Worm (Caenorhabditis elegans) whole organism, young adult: ENCODE measurements around the gene C14B4.2.

Experiments
- F33H1.4 ChIP-seq: fragments of 200-800 bp; sonication (Bioruptor generic); IDR thresholded peaks from 2 replicates; pipeline ENCODE4 v1.3.6; 2022; ENCODE audit warnings: missing genetic modification reagents, missing genetic modification characterization, missing compliant biosample characterization
- K11D2.4 ChIP-seq: fragments of 200-800 bp; sonication (Bioruptor generic); IDR thresholded peaks from 2 replicates; pipeline ENCODE4 v1.3.6; 2022; ENCODE audit warnings: missing genetic modification reagents, missing genetic modification characterization, missing compliant biosample characterization
- ama-1 ChIP-seq, 3 experiments: fragments of 150-350 bp in 1 of 3; sonication (generic microtip) in 2 of 3; optimal IDR thresholded peaks; 2 replicates each; lab custom pipeline; 2014 to 2018; ENCODE audit warnings: missing biosample characterization in 2 of 3, missing genetic modification characterization in 2 of 3, missing genetic modification reagents in 2 of 3
- attf-5 ChIP-seq: fragments of 200-800 bp; sonication (Bioruptor generic); optimal IDR thresholded peaks from 2 replicates; lab custom pipeline; 2018; ENCODE audit warnings: mild to moderate bottlenecking, missing genetic modification characterization, missing compliant biosample characterization
- attf-6 ChIP-seq: fragments of 200-800 bp; sonication (Bioruptor generic); IDR thresholded peaks from 2 replicates; pipeline ENCODE4 v1.3.6; 2022; ENCODE audit warnings: missing genetic modification reagents, missing genetic modification characterization, missing compliant biosample characterization
- bed-1 ChIP-seq: fragments of 200-800 bp; sonication (Bioruptor generic); IDR thresholded peaks from 2 replicates; pipeline ENCODE4 v1.3.6; 2022; ENCODE audit warnings: missing genetic modification reagents, missing genetic modification characterization, missing compliant biosample characterization
- ccch-3 ChIP-seq: fragments of 200-800 bp; sonication (Bioruptor generic); optimal IDR thresholded peaks from 2 replicates; lab custom pipeline; 2018; ENCODE audit warnings: mild to moderate bottlenecking, missing genetic modification characterization, missing compliant biosample characterization
- cebp-2 ChIP-seq: fragments of 200-800 bp; sonication (Bioruptor generic); IDR thresholded peaks from 2 replicates; pipeline ENCODE4 v1.3.6; 2022; ENCODE audit warnings: missing genetic modification characterization, missing compliant biosample characterization
- ceh-100 ChIP-seq: fragments of 200-800 bp; sonication (Bioruptor generic); IDR thresholded peaks from 2 replicates; pipeline ENCODE4 v1.3.6; 2022; ENCODE audit warnings: missing genetic modification reagents, missing genetic modification characterization, missing compliant biosample characterization
- die-1 ChIP-seq: sonication (generic microtip); optimal IDR thresholded peaks from 2 replicates; lab custom pipeline; 2016; ENCODE audit warnings: missing genotype, mild to moderate bottlenecking, missing genetic modification characterization, missing compliant biosample characterization
- efl-1 ChIP-seq: fragments of 150-350 bp; optimal IDR thresholded peaks from 2 replicates; lab custom pipeline; 2014; ENCODE audit warnings: missing biosample characterization, missing genetic modification reagents, missing genetic modification characterization
- fkh-3 ChIP-seq: sonication (generic microtip); optimal IDR thresholded peaks from 2 replicates; lab custom pipeline; 2016; ENCODE audit warnings: mild to moderate bottlenecking, missing genetic modification characterization, missing compliant biosample characterization
- gei-17 ChIP-seq: fragments of 200-800 bp; sonication (Bioruptor generic); optimal IDR thresholded peaks from 2 replicates; lab custom pipeline; 2018; ENCODE audit warnings: mild to moderate bottlenecking, missing genetic modification characterization, missing compliant biosample characterization
- hlh-12 ChIP-seq: sonication (generic microtip); optimal IDR thresholded peaks from 2 replicates; lab custom pipeline; 2016; ENCODE audit warnings: missing genetic modification characterization, missing compliant biosample characterization
- hmg-20 ChIP-seq: fragments of 200-800 bp; sonication (Bioruptor generic); IDR thresholded peaks from 2 replicates; pipeline ENCODE4 v1.3.6; 2022; ENCODE audit warnings: missing genetic modification reagents, missing genetic modification characterization, missing compliant biosample characterization
- hsf-1 ChIP-seq: fragments of 200-800 bp; sonication (Bioruptor generic); IDR thresholded peaks from 2 replicates; pipeline ENCODE4 v1.3.6; 2022; ENCODE audit warnings: missing genetic modification reagents, missing genetic modification characterization, missing compliant biosample characterization
- lag-1 ChIP-seq: fragments of 200-800 bp; sonication (Bioruptor generic); IDR thresholded peaks from 2 replicates; pipeline ENCODE4 v1.3.6; 2022; ENCODE audit warnings: missing genetic modification reagents, missing genetic modification characterization, missing compliant biosample characterization
- let-526 ChIP-seq: fragments of 200-800 bp; sonication (Bioruptor generic); IDR thresholded peaks from 2 replicates; pipeline ENCODE4 v1.3.6; 2022; ENCODE audit warnings: missing genetic modification reagents, missing genetic modification characterization, missing compliant biosample characterization
- lir-1 ChIP-seq: fragments of 200-800 bp; sonication (Bioruptor generic); conservative IDR thresholded peaks from 2 replicates; pipeline ENCODE4 v1.3.6; 2022; ENCODE audit warnings: missing genetic modification reagents, missing genetic modification characterization, missing compliant biosample characterization
- madf-10 ChIP-seq: sonication (generic microtip); optimal IDR thresholded peaks from 2 replicates; lab custom pipeline; 2016; ENCODE audit warnings: mild to moderate bottlenecking, missing genetic modification characterization, missing compliant biosample characterization
- mxl-1 ChIP-seq: sonication (generic microtip); optimal IDR thresholded peaks from 2 replicates; lab custom pipeline; 2016; ENCODE audit warnings: missing genetic modification characterization, missing compliant biosample characterization
- nfya-1 ChIP-seq: sonication (generic microtip); optimal IDR thresholded peaks from 2 replicates; lab custom pipeline; 2017; ENCODE audit warnings: antibody characterized with exemption, missing compliant biosample characterization, missing genetic modification characterization, borderline replicate concordance; ENCODE audit not compliant: insufficient read depth
- nfya-2 ChIP-seq: fragments of 200-800 bp; sonication (Bioruptor generic); IDR thresholded peaks from 2 replicates; pipeline ENCODE4 v1.3.6; 2022; ENCODE audit warnings: missing genetic modification reagents, missing genetic modification characterization, missing compliant biosample characterization
- nfyb-1 ChIP-seq: fragments of 200-800 bp; sonication (Bioruptor generic); IDR thresholded peaks from 2 replicates; pipeline ENCODE4 v1.3.6; 2022; ENCODE audit warnings: missing genetic modification reagents, missing genetic modification characterization, missing compliant biosample characterization
- nhr-80 ChIP-seq: sonication (generic microtip); optimal IDR thresholded peaks from 2 replicates; lab custom pipeline; 2016; ENCODE audit warnings: missing genetic modification characterization, missing compliant biosample characterization
- pha-4 ChIP-seq: fragments of 150-350 bp; sonication (generic microtip); optimal IDR thresholded peaks from 2 replicates; lab custom pipeline; 2014; ENCODE audit warnings: missing biosample characterization, missing genetic modification reagents, missing genetic modification characterization
- rpc-1 ChIP-seq, 2 experiments: fragments of 150-350 bp in 1 of 2; sonication (generic microtip) in 1 of 2; optimal IDR thresholded peaks; 2 replicates each; lab custom pipeline; 2014 to 2018; ENCODE audit warnings: missing biosample characterization in 1 of 2, missing genetic modification characterization in 1 of 2, missing genetic modification reagents in 1 of 2, missing genotype in 1 of 2
- snpc-4 ChIP-seq, 5 experiments: fragments of 150-350 bp in 1 of 5; sonication (generic microtip) in 4 of 5; optimal IDR thresholded peaks; 2 replicates each; lab custom pipeline; 2014 to 2018; ENCODE audit warnings: missing genetic modification characterization in 5 of 5, missing biosample characterization in 3 of 5, antibody characterized with exemption in 2 of 5, mild to moderate bottlenecking in 2 of 5, missing compliant biosample characterization in 2 of 5, missing genotype in 2 of 5, moderate library complexity in 2 of 5, missing genetic modification reagents in 1 of 5
- sptf-2 ChIP-seq: fragments of 200-800 bp; sonication (Bioruptor generic); optimal IDR thresholded peaks from 2 replicates; lab custom pipeline; 2018; ENCODE audit warnings: mild to moderate bottlenecking, missing genetic modification characterization, missing compliant biosample characterization
- tbp1 ChIP-seq: fragments of 200-800 bp; sonication (Bioruptor generic); optimal IDR thresholded peaks from 2 replicates; lab custom pipeline; 2018; ENCODE audit warnings: mild to moderate bottlenecking, missing genetic modification characterization, missing compliant biosample characterization
- unc-130 ChIP-seq: sonication (generic microtip); optimal IDR thresholded peaks from 2 replicates; lab custom pipeline; 2016; ENCODE audit warnings: missing genetic modification reagents, missing genetic modification characterization, missing compliant biosample characterization
- unc-62 ChIP-seq: fragments of 150-350 bp; optimal IDR thresholded peaks from 2 replicates; lab custom pipeline; 2014; ENCODE audit warnings: missing biosample characterization, missing genetic modification reagents, missing genetic modification characterization
- zfh-2 ChIP-seq: fragments of 200-800 bp; sonication (Bioruptor generic); conservative IDR thresholded peaks from 2 replicates; pipeline ENCODE4 v1.3.6; 2022; ENCODE audit warnings: missing genetic modification reagents, missing genetic modification characterization, missing compliant biosample characterization
- ztf-18 ChIP-seq: sonication (generic microtip); optimal IDR thresholded peaks from 2 replicates; lab custom pipeline; 2016; ENCODE audit warnings: missing genotype, mild to moderate bottlenecking, missing genetic modification characterization, missing compliant biosample characterization

The C14B4.2 gene

DNA sequence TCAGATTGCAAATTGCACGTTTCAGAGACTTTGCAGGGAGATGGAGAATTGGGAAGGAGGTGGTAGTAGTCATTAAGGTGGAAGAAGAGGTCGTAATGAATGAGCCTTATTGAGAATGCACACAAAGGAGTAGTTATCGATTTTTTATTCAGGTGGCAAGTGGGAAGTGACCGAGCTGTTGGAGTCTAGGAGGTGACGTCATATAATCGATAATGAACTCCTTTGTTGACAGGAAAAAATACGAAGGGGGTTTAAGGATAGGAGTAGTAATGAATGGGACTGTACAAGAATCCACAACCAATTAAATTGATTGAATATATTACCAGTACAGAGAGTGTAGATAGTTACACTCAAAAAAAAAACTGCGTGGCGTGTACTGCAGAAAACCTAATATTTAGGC lies 60.5 kb downstream of the C14B4.2 start, which contains the start of gene fbxb-62:
Gene fbxb-62 (minus strand): TSS at position 101 of the 400 bp plus-strand sequence.
- TF ChIP-seq tbp1 = no peak
- TF ChIP-seq die-1 = no peak
- TF ChIP-seq sptf-2 (GFP tag; lab: Kevin White, UChicago) = no peak
- TF ChIP-seq hlh-12 (tag; lab: Kevin White, UChicago) = no peak

DNA sequence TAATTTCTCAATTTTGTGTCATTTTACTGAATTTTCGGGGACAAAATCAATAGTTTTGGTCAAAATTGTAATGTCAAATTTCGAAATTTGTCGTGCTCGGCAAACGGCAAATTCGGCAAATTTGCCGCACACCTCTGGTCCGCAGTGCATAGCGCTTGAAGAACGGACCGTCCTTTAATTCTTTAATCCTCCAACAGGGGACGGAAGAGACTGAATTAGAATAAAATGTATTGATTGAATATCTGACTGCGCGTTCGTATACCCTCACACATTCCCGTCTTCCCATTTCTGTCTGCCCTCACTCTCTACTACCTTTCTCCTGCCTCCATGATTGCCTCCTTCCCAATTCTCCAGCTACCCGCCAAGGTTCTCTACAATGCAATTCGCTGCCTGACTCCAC lies 63.2 kb downstream of the C14B4.2 start, which contains the start of gene F55C9.14:
Gene F55C9.14 (plus strand): TSS at position 301 of the 400 bp plus-strand sequence.
- TF ChIP-seq F33H1.4 (no peak), lir-1 (GFP tag; lab: Robert Waterston, UW) (no peak), attf-6 (GFP tag; lab: Robert Waterston, UW) (no peak), pha-4 (tag; lab: Kevin White, UChicago) (no peak), ama-1 (optimal IDR thresholded peaks at IDR 0.05; lab: Kevin White, UChicago) (no peak), ama-1 (GFP tag; optimal IDR thresholded peaks at IDR 0.05; lab: Kevin White, UChicago) (no peak), attf-5 (GFP tag; lab: Kevin White, UChicago) (no peak), hmg-20 (GFP tag; lab: Robert Waterston, UW) (no peak), hlh-12 (tag; lab: Kevin White, UChicago) (no peak), die-1 (no peak), nfya-1 (tag; lab: Kevin White, UChicago) (no peak), unc-62 (no peak), nfya-2 (GFP tag; lab: Robert Waterston, UW) (no peak), fkh-3 (tag; lab: Kevin White, UChicago) (no peak), ceh-100 (GFP tag; lab: Robert Waterston, UW) (no peak), cebp-2 (GFP tag; lab: Robert Waterston, UW) (no peak), ztf-18 (tag; lab: Kevin White, UChicago) (no peak)
- TF ChIP-seq, all 124 proteins: peak for 0

DNA sequence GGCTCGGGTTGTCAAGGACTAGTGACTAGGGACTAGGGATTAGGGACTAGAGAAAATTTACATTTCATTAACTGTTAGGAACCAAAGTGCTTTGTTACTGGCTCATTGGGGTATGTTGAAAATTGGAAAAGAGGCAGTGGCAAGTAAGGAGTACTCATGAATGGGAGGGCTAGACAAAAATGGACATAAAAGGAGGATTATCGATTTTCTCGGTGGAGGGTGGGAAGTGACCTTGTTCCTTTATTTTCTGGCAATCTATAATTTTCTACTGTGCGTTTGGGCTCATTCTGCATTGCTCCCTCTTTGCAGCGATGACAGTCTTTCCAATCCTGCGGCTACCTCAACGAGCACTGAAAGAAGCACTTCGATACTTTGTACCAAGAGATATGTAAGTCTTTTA lies 65.0 kb downstream of the C14B4.2 start, which contains the start of gene fbxb-60:
Gene fbxb-60 (plus strand): TSS at position 301 of the 400 bp plus-strand sequence.
- TF ChIP-seq efl-1 (GFP tag; lab: Kevin White, UChicago) (no peak), let-526 (GFP tag; lab: Robert Waterston, UW) (no peak), mxl-1 (no peak)

DNA sequence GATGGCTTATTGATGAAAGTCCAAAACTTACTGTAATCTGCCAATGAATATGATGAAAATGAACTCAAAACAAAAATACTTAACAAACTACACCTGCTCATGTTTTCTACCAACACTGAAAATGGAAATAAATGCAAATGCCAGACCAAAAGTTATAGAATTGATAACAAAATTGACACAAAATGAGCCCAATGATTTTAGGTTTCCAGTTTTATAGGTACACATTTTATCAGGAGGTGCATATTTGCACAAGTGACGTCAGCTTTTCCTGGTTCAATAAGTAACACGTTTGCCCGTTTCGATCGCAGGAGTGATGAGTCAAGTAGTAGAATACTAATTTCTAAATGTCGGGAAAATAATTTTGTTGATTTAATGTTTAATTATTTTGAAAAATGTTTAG lies 65.7 kb downstream of the C14B4.2 start, which contains the start of gene F55C9.6:
Gene F55C9.6 (minus strand): TSS at position 101 of the 400 bp plus-strand sequence.
- TF ChIP-seq K11D2.4 (no peak), gei-17 (GFP tag; lab: Kevin White, UChicago) (no peak), nhr-80 (tag; lab: Kevin White, UChicago) (no peak), zfh-2 (no peak)

DNA sequence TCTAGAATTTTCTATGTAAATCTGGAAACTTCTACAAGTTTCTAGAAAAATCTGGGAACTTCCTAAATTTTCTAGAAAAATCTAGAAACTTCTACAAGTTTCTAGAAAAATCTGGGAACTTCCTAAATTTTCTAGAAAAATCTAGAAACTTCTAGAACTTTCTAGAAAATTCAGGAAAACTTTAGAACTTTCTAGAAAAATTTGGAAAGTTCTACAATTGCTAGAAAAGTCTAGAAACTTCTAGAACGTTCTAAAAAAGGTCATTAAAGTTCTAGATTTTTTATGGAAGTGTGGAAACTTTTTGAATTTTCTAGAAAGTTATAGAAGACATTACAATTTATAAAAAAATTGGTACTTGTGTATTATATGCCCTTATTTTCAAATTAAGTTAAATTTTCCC lies 69.4 kb downstream of the C14B4.2 start, which contains the start of gene F55C9.5:
Gene F55C9.5 (minus strand): TSS at position 101 of the 400 bp plus-strand sequence.
- TF ChIP-seq lag-1 (no peak), snpc-4 (GFP tag; optimal IDR thresholded peaks at IDR 0.05; lab: Kevin White, UChicago) (no peak), snpc-4 (tag; optimal IDR thresholded peaks at IDR 0.05; lab: Kevin White, UChicago) (no peak), rpc-1 (optimal IDR thresholded peaks at IDR 0.05; lab: Kevin White, UChicago) (peak; percentile 12), rpc-1 (tag; optimal IDR thresholded peaks at IDR 0.05; lab: Kevin White, UChicago) (no peak), madf-10 (no peak), unc-62 (no peak), hsf-1 (GFP tag; lab: Robert Waterston, UW) (peak; percentile 81), unc-130 (no peak), bed-1 (GFP tag; lab: Robert Waterston, UW) (no peak), nfyb-1 (GFP tag; lab: Robert Waterston, UW) (no peak), ccch-3 (GFP tag; lab: Kevin White, UChicago) (no peak), ztf-18 (tag; lab: Kevin White, UChicago) (no peak)
